Worm (Caenorhabditis elegans) whole organism, young adult: ENCODE measurements around the gene R09F10.5.

Experiments used
- B0261.1 ChIP-seq: sonication (generic microtip); optimal IDR thresholded peaks from 2 replicates; lab custom pipeline; 2016; ENCODE audit warnings: mild to moderate bottlenecking, missing genetic modification characterization, moderate library complexity, missing compliant biosample characterization
- C06A6.2 ChIP-seq: fragments of 200-800 bp; sonication (Bioruptor generic); conservative IDR thresholded peaks from 2 replicates; pipeline ENCODE4 v1.3.6; 2022; ENCODE audit warnings: missing genetic modification characterization, missing compliant biosample characterization
- D2030.7 ChIP-seq: fragments of 200-800 bp; sonication (Bioruptor generic); IDR thresholded peaks from 2 replicates; pipeline ENCODE4 v1.3.6; 2022; ENCODE audit warnings: missing genetic modification reagents, missing genetic modification characterization, missing compliant biosample characterization
- F22D6.2 ChIP-seq: sonication (generic microtip); optimal IDR thresholded peaks from 2 replicates; lab custom pipeline; 2016; ENCODE audit warnings: mild to moderate bottlenecking, missing genetic modification characterization, missing compliant biosample characterization
- F23B12.7 ChIP-seq: sonication (generic microtip); optimal IDR thresholded peaks from 2 replicates; lab custom pipeline; 2017; ENCODE audit warnings: missing genetic modification characterization, mild to moderate bottlenecking, missing compliant biosample characterization, antibody characterized with exemption, moderate library complexity; ENCODE audit not compliant: insufficient read depth
- F37B4.10 ChIP-seq: fragments of 200-800 bp; sonication (Bioruptor generic); IDR thresholded peaks from 2 replicates; pipeline ENCODE4 v1.3.6; 2022; ENCODE audit warnings: missing genetic modification characterization, missing compliant biosample characterization
- F52B5.7 ChIP-seq: sonication (generic microtip); optimal IDR thresholded peaks from 2 replicates; lab custom pipeline; 2016; ENCODE audit warnings: mild to moderate bottlenecking, missing genetic modification characterization, missing compliant biosample characterization
- F55B11.4 ChIP-seq: sonication (generic microtip); optimal IDR thresholded peaks from 2 replicates; lab custom pipeline; 2016; ENCODE audit warnings: missing compliant biosample characterization, missing genetic modification characterization, borderline replicate concordance; ENCODE audit not compliant: insufficient read depth
- T26A5.8 ChIP-seq: sonication (generic microtip); optimal IDR thresholded peaks from 2 replicates; lab custom pipeline; 2016; ENCODE audit warnings: missing genetic modification characterization, missing compliant biosample characterization
- Y79H2A.3 ChIP-seq: fragments of 200-800 bp; sonication (Bioruptor generic); conservative IDR thresholded peaks from 2 replicates; pipeline ENCODE4 v1.3.6; 2022; ENCODE audit warnings: missing genetic modification reagents, missing genetic modification characterization, missing compliant biosample characterization
- Y95B8A.8 ChIP-seq: fragments of 200-800 bp; sonication (Bioruptor generic); IDR thresholded peaks from 2 replicates; pipeline ENCODE4 v1.3.6; 2022; ENCODE audit warnings: missing genetic modification reagents, missing genetic modification characterization, missing compliant biosample characterization
- ama-1 ChIP-seq, 3 experiments: fragments of 150-350 bp in 1 of 3; sonication (generic microtip) in 2 of 3; optimal IDR thresholded peaks; 2 replicates each; lab custom pipeline; 2014 to 2018; ENCODE audit warnings: missing biosample characterization in 2 of 3, missing genetic modification characterization in 2 of 3, missing genetic modification reagents in 2 of 3
- attf-3 ChIP-seq: fragments of 200-800 bp; sonication (Bioruptor generic); conservative IDR thresholded peaks from 2 replicates; pipeline ENCODE4 v1.3.6; 2022; ENCODE audit warnings: missing genetic modification reagents, missing genetic modification characterization, missing compliant biosample characterization
- attf-5 ChIP-seq: fragments of 200-800 bp; sonication (Bioruptor generic); optimal IDR thresholded peaks from 2 replicates; lab custom pipeline; 2018; ENCODE audit warnings: mild to moderate bottlenecking, missing genetic modification characterization, missing compliant biosample characterization
- cebp-1 ChIP-seq, 2 experiments: fragments of 200-800 bp in 1 of 2; sonication (Bioruptor generic) in 1 of 2; sonication (generic microtip) in 1 of 2; IDR thresholded peaks in 1 of 2; optimal IDR thresholded peaks in 1 of 2; 2 replicates each; pipeline versions ENCODE4 v1.3.6 to Lab custom; 2017 to 2022; ENCODE audit warnings: missing compliant biosample characterization in 2 of 2, missing genetic modification characterization in 2 of 2, mild to moderate bottlenecking in 1 of 2, missing genetic modification reagents in 1 of 2, moderate library complexity in 1 of 2
- ceh-40 ChIP-seq: fragments of 200-800 bp; sonication (Bioruptor generic); IDR thresholded peaks from 2 replicates; pipeline ENCODE4 v1.3.6; 2022; ENCODE audit warnings: missing genetic modification characterization, missing compliant biosample characterization
- ceh-79 ChIP-seq: sonication (generic microtip); optimal IDR thresholded peaks from 2 replicates; lab custom pipeline; 2017; ENCODE audit warnings: mild to moderate bottlenecking, missing genetic modification characterization, missing compliant biosample characterization
- chd-7 ChIP-seq: sonication (generic microtip); optimal IDR thresholded peaks from 2 replicates; lab custom pipeline; 2016; ENCODE audit warnings: mild to moderate bottlenecking, missing genetic modification characterization, moderate library complexity, missing compliant biosample characterization
- dpff-1 ChIP-seq: sonication (generic microtip); optimal IDR thresholded peaks from 2 replicates; lab custom pipeline; 2017; ENCODE audit warnings: mild to moderate bottlenecking, missing genetic modification characterization, missing compliant biosample characterization
- egl-18 ChIP-seq: fragments of 200-800 bp; sonication (Bioruptor generic); IDR thresholded peaks from 2 replicates; pipeline ENCODE4 v1.3.6; 2022; ENCODE audit warnings: missing genetic modification reagents, missing genetic modification characterization, missing compliant biosample characterization
- ets-4 ChIP-seq: fragments of 200-800 bp; sonication (Bioruptor generic); optimal IDR thresholded peaks from 2 replicates; lab custom pipeline; 2018; ENCODE audit warnings: mild to moderate bottlenecking, missing genetic modification characterization, missing compliant biosample characterization
- gei-17 ChIP-seq: fragments of 200-800 bp; sonication (Bioruptor generic); optimal IDR thresholded peaks from 2 replicates; lab custom pipeline; 2018; ENCODE audit warnings: mild to moderate bottlenecking, missing genetic modification characterization, missing compliant biosample characterization
- him-1 ChIP-seq: sonication (generic microtip); optimal IDR thresholded peaks from 2 replicates; lab custom pipeline; 2016; ENCODE audit warnings: missing genotype, missing genetic modification reagents, missing genetic modification characterization, missing compliant biosample characterization
- hlh-26 ChIP-seq: fragments of 200-800 bp; sonication (Bioruptor generic); conservative IDR thresholded peaks from 2 replicates; pipeline ENCODE4 v1.3.6; 2022; ENCODE audit warnings: missing genetic modification reagents, missing genetic modification characterization, missing compliant biosample characterization
- hrde-1 ChIP-seq: sonication (generic microtip); optimal IDR thresholded peaks from 2 replicates; lab custom pipeline; 2016; ENCODE audit warnings: missing genetic modification characterization, mild to moderate bottlenecking, missing compliant biosample characterization, moderate library complexity, missing genotype, missing genetic modification reagents, borderline replicate concordance
- hsf-1 ChIP-seq: fragments of 200-800 bp; sonication (Bioruptor generic); IDR thresholded peaks from 2 replicates; pipeline ENCODE4 v1.3.6; 2022; ENCODE audit warnings: missing genetic modification reagents, missing genetic modification characterization, missing compliant biosample characterization
- lag-1 ChIP-seq: fragments of 200-800 bp; sonication (Bioruptor generic); IDR thresholded peaks from 2 replicates; pipeline ENCODE4 v1.3.6; 2022; ENCODE audit warnings: missing genetic modification reagents, missing genetic modification characterization, missing compliant biosample characterization
- let-526 ChIP-seq: fragments of 200-800 bp; sonication (Bioruptor generic); IDR thresholded peaks from 2 replicates; pipeline ENCODE4 v1.3.6; 2022; ENCODE audit warnings: missing genetic modification reagents, missing genetic modification characterization, missing compliant biosample characterization
- lin-26 ChIP-seq: fragments of 200-800 bp; sonication (Bioruptor generic); IDR thresholded peaks from 2 replicates; pipeline ENCODE4 v1.3.6; 2022; ENCODE audit warnings: missing genetic modification reagents, missing genetic modification characterization, missing compliant biosample characterization
- lsl-1 ChIP-seq: fragments of 200-800 bp; sonication (Bioruptor generic); optimal IDR thresholded peaks from 2 replicates; lab custom pipeline; 2018; ENCODE audit warnings: mild to moderate bottlenecking, missing genetic modification characterization, moderate library complexity, missing compliant biosample characterization
- lsy-27 ChIP-seq: sonication (generic microtip); optimal IDR thresholded peaks from 2 replicates; lab custom pipeline; 2017; ENCODE audit warnings: missing genetic modification characterization, mild to moderate bottlenecking, missing compliant biosample characterization, antibody characterized with exemption, missing genotype, borderline replicate concordance; ENCODE audit not compliant: insufficient read depth
- mxl-1 ChIP-seq: sonication (generic microtip); optimal IDR thresholded peaks from 2 replicates; lab custom pipeline; 2016; ENCODE audit warnings: missing genetic modification characterization, missing compliant biosample characterization
- nfya-2 ChIP-seq: fragments of 200-800 bp; sonication (Bioruptor generic); IDR thresholded peaks from 2 replicates; pipeline ENCODE4 v1.3.6; 2022; ENCODE audit warnings: missing genetic modification reagents, missing genetic modification characterization, missing compliant biosample characterization
- nfyb-1 ChIP-seq: fragments of 200-800 bp; sonication (Bioruptor generic); IDR thresholded peaks from 2 replicates; pipeline ENCODE4 v1.3.6; 2022; ENCODE audit warnings: missing genetic modification reagents, missing genetic modification characterization, missing compliant biosample characterization
- nhr-179 ChIP-seq: sonication (generic microtip); optimal IDR thresholded peaks from 2 replicates; lab custom pipeline; 2016; ENCODE audit warnings: mild to moderate bottlenecking, missing genetic modification characterization, missing compliant biosample characterization
- pbrm-1 ChIP-seq: fragments of 200-800 bp; sonication (Bioruptor generic); IDR thresholded peaks from 2 replicates; pipeline ENCODE4 v1.3.6; 2022; ENCODE audit warnings: missing genetic modification reagents, missing genetic modification characterization, missing compliant biosample characterization
- snpc-1.3 ChIP-seq: sonication (generic microtip); optimal IDR thresholded peaks from 2 replicates; lab custom pipeline; 2017; ENCODE audit warnings: missing genetic modification characterization, mild to moderate bottlenecking, missing compliant biosample characterization, antibody characterized with exemption, moderate library complexity, missing genotype, missing genetic modification reagents; ENCODE audit not compliant: insufficient read depth
- snpc-4 ChIP-seq, 5 experiments: fragments of 150-350 bp in 1 of 5; sonication (generic microtip) in 4 of 5; optimal IDR thresholded peaks; 2 replicates each; lab custom pipeline; 2014 to 2018; ENCODE audit warnings: missing genetic modification characterization in 5 of 5, missing biosample characterization in 3 of 5, antibody characterized with exemption in 2 of 5, mild to moderate bottlenecking in 2 of 5, missing compliant biosample characterization in 2 of 5, missing genotype in 2 of 5, moderate library complexity in 2 of 5, missing genetic modification reagents in 1 of 5
- sptf-2 ChIP-seq: fragments of 200-800 bp; sonication (Bioruptor generic); optimal IDR thresholded peaks from 2 replicates; lab custom pipeline; 2018; ENCODE audit warnings: mild to moderate bottlenecking, missing genetic modification characterization, missing compliant biosample characterization
- tlf-1 ChIP-seq: fragments of 200-800 bp; sonication (Bioruptor generic); optimal IDR thresholded peaks from 2 replicates; lab custom pipeline; 2018; ENCODE audit warnings: mild to moderate bottlenecking, missing genetic modification characterization, missing compliant biosample characterization
- unc-130 ChIP-seq: sonication (generic microtip); optimal IDR thresholded peaks from 2 replicates; lab custom pipeline; 2016; ENCODE audit warnings: missing genetic modification reagents, missing genetic modification characterization, missing compliant biosample characterization
- ztf-18 ChIP-seq: sonication (generic microtip); optimal IDR thresholded peaks from 2 replicates; lab custom pipeline; 2016; ENCODE audit warnings: missing genotype, mild to moderate bottlenecking, missing genetic modification characterization, missing compliant biosample characterization
- ztf-6 ChIP-seq: fragments of 200-800 bp; sonication (Bioruptor generic); IDR thresholded peaks from 2 replicates; pipeline ENCODE4 v1.3.6; 2022; ENCODE audit warnings: missing genetic modification reagents, missing genetic modification characterization, missing compliant biosample characterization

The R09F10.5 gene

DNA sequence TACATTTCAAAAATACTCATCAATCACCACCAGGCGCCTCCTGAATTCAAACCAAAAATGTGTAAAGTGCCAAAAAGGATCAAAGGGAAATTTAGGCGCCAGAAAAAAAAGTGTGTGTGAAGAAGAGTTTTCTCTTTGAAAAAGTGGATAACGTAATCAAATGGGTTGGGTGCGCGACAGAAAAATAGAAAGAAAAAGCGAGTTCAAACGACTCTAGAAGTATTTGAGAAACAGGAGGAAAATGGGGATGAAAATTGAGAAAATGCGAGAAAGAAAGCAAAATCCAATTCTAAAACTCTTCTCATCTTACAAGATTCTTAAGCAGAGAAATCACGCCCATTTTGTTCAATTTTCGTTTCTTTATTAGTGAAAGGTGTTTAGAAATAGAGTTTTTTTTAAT lies 991 bp upstream of the R09F10.5 start:
- TF ChIP-seq dpff-1 (tag; lab: Kevin White, UChicago) (no peak), F37B4.10 (GFP tag; lab: Robert Waterston, UW) (no peak)

DNA sequence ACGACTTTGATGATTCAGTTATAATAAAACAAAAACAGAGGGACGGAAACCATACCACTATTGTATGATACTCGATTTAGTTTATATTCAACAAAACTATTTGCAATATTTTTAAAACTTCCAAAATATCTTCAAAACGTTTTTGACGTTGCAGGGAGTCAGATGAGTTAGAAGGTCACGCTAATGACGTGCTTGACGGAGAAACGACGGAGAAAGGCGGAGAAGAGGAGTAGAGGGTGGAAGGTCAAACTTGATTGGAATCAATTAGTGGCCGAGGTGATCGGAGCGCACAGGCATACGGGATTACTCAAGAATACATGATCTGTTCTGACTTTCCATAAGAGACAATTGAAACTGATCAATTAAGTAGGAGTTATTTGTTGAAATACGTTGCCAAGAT lies 4.7 kb downstream of the R09F10.5 start:
- TF ChIP-seq let-526 (GFP tag; lab: Robert Waterston, UW) = no peak
- no peak for TF ChIP-seq ztf-6 (GFP tag; lab: Robert Waterston, UW)
- no peak for TF ChIP-seq F55B11.4 (tag; lab: Kevin White, UChicago)
- TF ChIP-seq F23B12.7 (tag; lab: Kevin White, UChicago) = no peak
- no peak for TF ChIP-seq D2030.7 (GFP tag; lab: Robert Waterston, UW)
- TF ChIP-seq B0261.1 (tag; lab: Kevin White, UChicago) = no peak
- no peak for TF ChIP-seq Y95B8A.8
- TF ChIP-seq cebp-1 (GFP tag; IDR thresholded peaks at IDR 0.05; lab: Robert Waterston, UW) = no peak
- no peak for TF ChIP-seq cebp-1 (tag; optimal IDR thresholded peaks at IDR 0.05; lab: Kevin White, UChicago)
- TF ChIP-seq ceh-40 (GFP tag; lab: Robert Waterston, UW) = no peak
- TF ChIP-seq snpc-4 (GFP tag; optimal IDR thresholded peaks at IDR 0.05; lab: Kevin White, UChicago) = no peak
- no peak for TF ChIP-seq snpc-4 (tag; optimal IDR thresholded peaks at IDR 0.05; lab: Kevin White, UChicago)
- no peak for TF ChIP-seq chd-7 (tag; lab: Kevin White, UChicago)
- TF ChIP-seq lin-26 (GFP tag; lab: Robert Waterston, UW) = no peak
- no peak for TF ChIP-seq hlh-26 (GFP tag; lab: Robert Waterston, UW)
- no peak for TF ChIP-seq F22D6.2 (tag; lab: Kevin White, UChicago)
- no peak for TF ChIP-seq egl-18 (GFP tag; lab: Robert Waterston, UW)
- TF ChIP-seq, all 124 proteins: peak for 0

- TF ChIP-seq lsy-27 = no peak
- TF ChIP-seq ceh-79 = no peak
- TF ChIP-seq hsf-1 (GFP tag; lab: Robert Waterston, UW) = no peak
- TF ChIP-seq unc-130 = no peak
- TF ChIP-seq attf-3 = no peak
- TF ChIP-seq gei-17 = no peak
- no peak for TF ChIP-seq lag-1 (GFP tag; lab: Robert Waterston, UW)
- no peak for TF ChIP-seq dpff-1 (tag; lab: Kevin White, UChicago)
- no peak for TF ChIP-seq hrde-1
- TF ChIP-seq lsl-1 (GFP tag; lab: Kevin White, UChicago) = no peak
- TF ChIP-seq nfya-2 = no peak
- TF ChIP-seq ets-4 = no peak
- TF ChIP-seq him-1 (tag; lab: Kevin White, UChicago) = no peak
- TF ChIP-seq mxl-1 (tag; lab: Kevin White, UChicago) = no peak
- no peak for TF ChIP-seq sptf-2 (GFP tag; lab: Kevin White, UChicago)
- TF ChIP-seq nhr-179 (tag; lab: Kevin White, UChicago) = no peak
- TF ChIP-seq ztf-18 (tag; lab: Kevin White, UChicago) = no peak
- no peak for TF ChIP-seq Y79H2A.3 (GFP tag; lab: Robert Waterston, UW)
Measured at ce11 chrX:8302299-8302698, 5.2 kb downstream of the R09F10.5 start, which contains the start of gene inx-5. Gene inx-5, minus strand, starts transcription at chrX:8302399.

DNA sequence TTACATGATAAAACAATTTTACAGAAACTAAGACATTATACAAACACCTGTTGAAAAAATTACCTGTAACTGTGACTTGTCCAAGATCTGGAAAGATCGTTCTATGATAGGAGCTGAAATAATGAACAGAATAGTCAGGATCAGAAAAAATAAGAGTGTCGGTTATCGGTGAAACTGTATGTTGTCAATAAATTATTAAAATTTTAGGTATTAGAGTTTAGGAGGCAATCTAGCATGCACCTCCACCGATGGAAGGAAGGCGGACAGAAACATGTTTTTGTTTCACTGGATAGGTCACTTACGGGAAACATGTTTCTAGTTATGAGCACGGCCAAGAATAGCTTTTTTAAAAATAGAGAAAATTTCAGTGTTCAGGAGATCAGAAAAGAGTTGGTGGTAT lies 7.9 kb downstream of the R09F10.5 start, which contains the start of gene ced-13:
TSS of gene ced-13 (minus strand) at position 101 of the 400 bp plus-strand sequence.
- no peak for TF ChIP-seq hrde-1
- no peak for TF ChIP-seq F52B5.7
- TF ChIP-seq lag-1 (GFP tag; lab: Robert Waterston, UW) = no peak
- no peak for TF ChIP-seq F22D6.2 (tag; lab: Kevin White, UChicago)
- TF ChIP-seq lin-26 (GFP tag; lab: Robert Waterston, UW) = no peak
- TF ChIP-seq T26A5.8 (tag; lab: Kevin White, UChicago) = no peak
- TF ChIP-seq tlf-1 (GFP tag; lab: Kevin White, UChicago) = no peak
- no peak for TF ChIP-seq C06A6.2 (GFP tag; lab: Robert Waterston, UW)
- TF ChIP-seq ama-1 (optimal IDR thresholded peaks at IDR 0.05; lab: Kevin White, UChicago) = no peak
- no peak for TF ChIP-seq ama-1 (GFP tag; optimal IDR thresholded peaks at IDR 0.05; lab: Kevin White, UChicago)
- no peak for TF ChIP-seq ztf-6 (GFP tag; lab: Robert Waterston, UW)
- no peak for TF ChIP-seq pbrm-1
- TF ChIP-seq F55B11.4 (tag; lab: Kevin White, UChicago) = no peak
- TF ChIP-seq nfyb-1 (GFP tag; lab: Robert Waterston, UW) = no peak
- TF ChIP-seq attf-5 = no peak
- TF ChIP-seq snpc-1.3 = no peak
